Worm (Caenorhabditis elegans) whole organism, L3 larva: Measurements from ENCODE around the gene C37H5.13.

ENCODE experiments used
- R02D3.7 ChIP-seq: fragments of 150-350 bp; optimal IDR thresholded peaks from 2 replicates; lab custom pipeline; 2014; ENCODE audit warnings: missing biosample characterization, missing genetic modification characterization
- ZK546.5 ChIP-seq: sonication (generic microtip); optimal IDR thresholded peaks from 2 replicates; lab custom pipeline; 2017; ENCODE audit warnings: missing biosample characterization, missing genetic modification characterization
- aly-2 ChIP-seq: fragments of 150-350 bp; optimal IDR thresholded peaks from 2 replicates; lab custom pipeline; 2014; ENCODE audit warnings: missing biosample characterization, missing genetic modification characterization
- ceh-16 ChIP-seq: sonication (generic microtip); optimal IDR thresholded peaks from 2 replicates; lab custom pipeline; 2017; ENCODE audit warnings: missing biosample characterization, missing genetic modification characterization
- ceh-28 ChIP-seq: fragments of 150-350 bp; optimal IDR thresholded peaks from 2 replicates; lab custom pipeline; 2014; ENCODE audit warnings: missing biosample characterization, missing genetic modification reagents, missing genetic modification characterization
- ceh-9 ChIP-seq: sonication (generic microtip); optimal IDR thresholded peaks from 2 replicates; lab custom pipeline; 2018; ENCODE audit warnings: missing biosample characterization, missing genetic modification characterization
- egl-5 ChIP-seq: fragments of 150-350 bp; optimal IDR thresholded peaks from 2 replicates; lab custom pipeline; 2017; ENCODE audit warnings: missing biosample characterization, missing genetic modification reagents, missing genetic modification characterization, inconsistent platforms
- elt-1 ChIP-seq: fragments of 150-350 bp; optimal IDR thresholded peaks from 2 replicates; lab custom pipeline; 2014; ENCODE audit warnings: missing biosample characterization, missing genetic modification characterization
- elt-2 ChIP-seq: sonication (generic microtip); optimal IDR thresholded peaks from 2 replicates; lab custom pipeline; 2016; ENCODE audit warnings: missing genetic modification reagents, mild to moderate bottlenecking, missing genetic modification characterization, missing compliant biosample characterization
- elt-3 ChIP-seq, 3 experiments: fragments of 150-350 bp in 1 of 3; sonication (generic microtip) in 2 of 3; optimal IDR thresholded peaks; 2 replicates in 2 of 3; 4 replicates in 1 of 3; lab custom pipeline; 2014 to 2017; ENCODE audit warnings: missing biosample characterization in 3 of 3, missing genetic modification characterization in 3 of 3
- fkh-10 ChIP-seq: sonication (generic microtip); optimal IDR thresholded peaks from 2 replicates; lab custom pipeline; 2017; ENCODE audit warnings: missing biosample characterization, missing genetic modification reagents, missing genetic modification characterization
- fkh-2 ChIP-seq: fragments of 150-350 bp; optimal IDR thresholded peaks from 2 replicates; lab custom pipeline; 2014; ENCODE audit warnings: missing biosample characterization, missing genetic modification reagents, missing genetic modification characterization
- hmg-11 ChIP-seq: sonication (generic microtip); optimal IDR thresholded peaks from 2 replicates; lab custom pipeline; 2016; ENCODE audit warnings: missing genetic modification characterization, missing compliant biosample characterization
- jun-1 ChIP-seq: fragments of 150-350 bp; optimal IDR thresholded peaks from 2 replicates; lab custom pipeline; 2014; ENCODE audit warnings: missing biosample characterization, missing genetic modification reagents, missing genetic modification characterization
- lin-15B ChIP-seq: fragments of 150-350 bp; optimal IDR thresholded peaks from 2 replicates; lab custom pipeline; 2014; ENCODE audit warnings: missing biosample characterization, missing genetic modification characterization
- lsy-12 ChIP-seq: sonication (generic microtip); optimal IDR thresholded peaks from 2 replicates; lab custom pipeline; 2016; ENCODE audit warnings: mild to moderate bottlenecking, missing genetic modification characterization, missing compliant biosample characterization
- mdl-1 ChIP-seq: fragments of 150-350 bp; optimal IDR thresholded peaks from 2 replicates; lab custom pipeline; 2014; ENCODE audit warnings: missing biosample characterization, missing genetic modification characterization
- mml-1 ChIP-seq: fragments of 150-350 bp; sonication (generic microtip); optimal IDR thresholded peaks from 3 replicates; lab custom pipeline; 2014; ENCODE audit warnings: missing biosample characterization, missing genetic modification characterization
- nhr-11 ChIP-seq: fragments of 150-350 bp; optimal IDR thresholded peaks from 2 replicates; lab custom pipeline; 2014; ENCODE audit warnings: missing biosample characterization, missing genetic modification characterization
- nhr-12 ChIP-seq: fragments of 150-350 bp; optimal IDR thresholded peaks from 2 replicates; lab custom pipeline; 2014; ENCODE audit warnings: missing biosample characterization, missing genetic modification characterization
- nhr-28 ChIP-seq: fragments of 150-350 bp; optimal IDR thresholded peaks from 2 replicates; lab custom pipeline; 2014; ENCODE audit warnings: missing biosample characterization, missing genetic modification characterization
- nhr-43 ChIP-seq: sonication (generic microtip); optimal IDR thresholded peaks from 2 replicates; lab custom pipeline; 2016; ENCODE audit warnings: mild to moderate bottlenecking, missing genetic modification characterization, missing compliant biosample characterization; ENCODE audit not compliant: poor library complexity, severe bottlenecking
- nhr-67 ChIP-seq: fragments of 150-350 bp; optimal IDR thresholded peaks from 2 replicates; lab custom pipeline; 2014; ENCODE audit warnings: missing biosample characterization, missing genetic modification characterization
- nhr-76 ChIP-seq: fragments of 150-350 bp; sonication (generic microtip); optimal IDR thresholded peaks from 5 replicates; lab custom pipeline; 2014; ENCODE audit warnings: missing biosample characterization, missing genetic modification characterization
- nhr-77 ChIP-seq: fragments of 150-350 bp; optimal IDR thresholded peaks from 2 replicates; lab custom pipeline; 2014; ENCODE audit warnings: missing biosample characterization, missing genetic modification characterization
- pha-4 ChIP-seq: fragments of 150-350 bp; optimal IDR thresholded peaks from 2 replicates; lab custom pipeline; 2014; ENCODE audit warnings: missing biosample characterization, missing genetic modification reagents, missing genetic modification characterization
- pqm-1 ChIP-seq: fragments of 150-350 bp; optimal IDR thresholded peaks from 2 replicates; lab custom pipeline; 2017; ENCODE audit warnings: missing biosample characterization, missing genetic modification characterization, inconsistent platforms
- sea-2 ChIP-seq: fragments of 150-350 bp; sonication (generic microtip); optimal IDR thresholded peaks from 4 replicates; lab custom pipeline; 2014; ENCODE audit warnings: missing biosample characterization, missing genetic modification reagents, missing genetic modification characterization
- skn-1 ChIP-seq: fragments of 150-350 bp; optimal IDR thresholded peaks from 2 replicates; lab custom pipeline; 2014; ENCODE audit warnings: missing biosample characterization, missing genetic modification characterization
- snpc-4 ChIP-seq: fragments of 150-350 bp; optimal IDR thresholded peaks from 2 replicates; lab custom pipeline; 2014; ENCODE audit warnings: missing biosample characterization, missing genetic modification characterization
- unc-39 ChIP-seq: sonication (generic microtip); optimal IDR thresholded peaks from 4 replicates; lab custom pipeline; 2017; ENCODE audit warnings: missing biosample characterization, missing genetic modification characterization
- unc-62 ChIP-seq: fragments of 150-350 bp; sonication (generic microtip); optimal IDR thresholded peaks from 4 replicates; lab custom pipeline; 2014; ENCODE audit warnings: missing biosample characterization, missing genetic modification reagents, missing genetic modification characterization
- zag-1 ChIP-seq: fragments of 150-350 bp; optimal IDR thresholded peaks from 2 replicates; lab custom pipeline; 2014; ENCODE audit warnings: missing biosample characterization, missing genetic modification characterization
- ztf-11 ChIP-seq: fragments of 150-350 bp; optimal IDR thresholded peaks from 2 replicates; lab custom pipeline; 2014; ENCODE audit warnings: missing biosample characterization, missing genetic modification characterization
- ztf-4 ChIP-seq: fragments of 150-350 bp; optimal IDR thresholded peaks from 2 replicates; lab custom pipeline; 2014; ENCODE audit warnings: missing biosample characterization, missing genetic modification characterization

C37H5.13 gene

DNA sequence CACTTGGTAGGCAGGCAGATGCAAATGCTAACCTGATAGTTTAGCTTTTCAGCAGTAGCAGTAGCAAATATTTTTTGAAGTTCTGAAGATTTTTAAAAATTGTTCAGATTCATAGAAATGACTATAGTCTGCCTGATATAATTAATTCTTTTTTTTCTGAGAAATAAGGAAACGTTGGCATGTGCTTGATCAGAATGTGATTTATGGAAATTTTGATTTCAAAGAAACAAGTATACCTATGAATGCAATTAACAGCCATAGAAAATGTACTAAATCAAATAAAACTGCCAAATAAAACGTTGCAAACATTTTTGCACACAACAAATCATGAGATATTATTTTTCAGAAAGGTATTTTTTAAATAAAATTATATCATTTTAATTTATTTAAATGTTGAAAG is 7.9 kb upstream of the C37H5.13 start:
- TF ChIP-seq ceh-9 (tag; lab: Kevin White, UChicago) (no peak), elt-1 (no peak), ZK546.5 (tag; lab: Kevin White, UChicago) (no peak), lin-15B (tag; lab: Kevin White, UChicago) (no peak), sea-2 (GFP tag; lab: Kevin White, UChicago) (no peak), ceh-28 (tag; lab: Kevin White, UChicago) (no peak), nhr-11 (tag; lab: Kevin White, UChicago) (peak; percentile 56), nhr-67 (tag; lab: Kevin White, UChicago) (no peak)

DNA sequence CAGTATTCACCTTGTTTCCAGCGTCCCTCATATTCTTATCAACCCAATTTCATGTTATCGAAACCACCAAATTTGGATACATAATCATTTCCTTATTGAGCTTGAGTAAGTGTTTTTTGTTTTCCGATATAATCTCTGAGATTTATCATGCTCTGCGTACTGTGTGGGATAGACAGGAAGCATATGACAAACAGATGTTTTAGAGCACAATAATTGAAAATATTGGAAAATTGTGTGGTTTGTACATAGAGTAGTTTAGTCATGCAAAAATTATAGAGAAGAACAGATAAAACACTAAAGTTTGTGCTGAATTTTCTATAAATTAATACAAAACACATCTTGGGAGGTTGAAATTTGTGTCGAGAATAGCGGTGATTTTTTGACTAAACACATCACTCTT is 5.9 kb upstream of the C37H5.13 start:
- TF ChIP-seq unc-39 (tag; lab: Kevin White, UChicago): no peak
- no peak for TF ChIP-seq ztf-11
- TF ChIP-seq fkh-10 (GFP tag; lab: Kevin White, UChicago): no peak
- TF ChIP-seq unc-62 (GFP tag; lab: Kevin White, UChicago): no peak
- TF ChIP-seq nhr-77: no peak
- no peak for TF ChIP-seq nhr-12
- TF ChIP-seq, all 47 proteins: peak for 0

DNA sequence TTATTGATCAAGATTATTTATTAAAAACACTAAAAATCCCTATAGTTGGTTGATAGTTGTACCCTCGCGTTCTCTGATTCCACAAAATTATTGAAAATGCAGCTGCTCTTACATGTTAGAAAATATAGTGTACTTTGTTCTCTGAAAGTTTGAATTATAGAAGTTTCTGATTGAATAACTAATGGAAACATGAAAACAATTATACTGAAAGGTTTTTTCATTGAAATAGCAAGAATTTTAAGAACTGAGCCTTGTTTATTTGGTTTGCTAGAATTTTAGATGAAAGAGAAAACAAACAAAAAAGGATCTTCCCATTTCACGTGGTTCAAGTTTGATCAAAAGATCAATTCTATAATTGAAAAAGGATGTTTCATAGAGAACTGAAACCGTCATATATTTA is 4.8 kb upstream of the C37H5.13 start:
- no peak for TF ChIP-seq sea-2 (GFP tag; lab: Kevin White, UChicago)
- no peak for TF ChIP-seq R02D3.7
- TF ChIP-seq elt-2: no peak
- no peak for TF ChIP-seq pha-4 (tag; lab: Kevin White, UChicago)
- TF ChIP-seq lin-15B (tag; lab: Kevin White, UChicago): no peak
- no peak for TF ChIP-seq pqm-1 (tag; lab: Kevin White, UChicago)
- no peak for TF ChIP-seq snpc-4 (tag; lab: Kevin White, UChicago)
- TF ChIP-seq nhr-43 (tag; lab: Kevin White, UChicago): no peak
- no peak for TF ChIP-seq aly-2 (tag; lab: Kevin White, UChicago)
- no peak for TF ChIP-seq ceh-28 (tag; lab: Kevin White, UChicago)
- TF ChIP-seq skn-1 (tag; lab: Kevin White, UChicago): no peak
- TF ChIP-seq ceh-16 (tag; lab: Kevin White, UChicago): no peak
- no peak for TF ChIP-seq fkh-10 (GFP tag; lab: Kevin White, UChicago)
- TF ChIP-seq nhr-28: no peak
- no peak for TF ChIP-seq nhr-77
- no peak for TF ChIP-seq ztf-4 (tag; lab: Kevin White, UChicago)
- no peak for TF ChIP-seq zag-1
- TF ChIP-seq mml-1: no peak
- TF ChIP-seq nhr-11 (tag; lab: Kevin White, UChicago): no peak
- no peak for TF ChIP-seq nhr-76 (tag; lab: Kevin White, UChicago)

DNA sequence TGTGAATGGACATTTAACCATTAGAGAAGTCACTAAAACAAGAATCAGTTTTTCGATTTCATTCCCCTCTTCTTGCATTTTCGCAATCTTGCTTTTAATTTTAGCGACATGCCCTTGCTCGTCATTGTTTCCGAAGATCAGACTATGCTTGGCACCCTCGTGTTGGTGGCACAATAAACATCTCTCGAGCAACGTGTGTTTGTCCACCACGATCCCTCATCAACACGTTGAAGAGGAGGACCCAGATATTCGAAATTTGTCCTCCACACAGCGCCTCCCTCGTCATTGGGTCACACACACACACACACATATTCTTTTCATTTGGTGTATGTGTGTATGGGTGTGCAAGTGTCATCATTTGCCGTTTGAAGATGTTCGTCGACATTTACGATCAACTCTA is 2.6 kb upstream of the C37H5.13 start, which contains the start of gene srd-32:
TSS of gene srd-32 (plus strand) at position 301 of the 400 bp plus-strand sequence.
- TF ChIP-seq pqm-1 (tag; lab: Kevin White, UChicago) (no peak), jun-1 (tag; lab: Kevin White, UChicago) (no peak), pha-4 (tag; lab: Kevin White, UChicago) (no peak), mdl-1 (tag; lab: Kevin White, UChicago) (no peak), ceh-28 (tag; lab: Kevin White, UChicago) (no peak), lsy-12 (tag; lab: Kevin White, UChicago) (no peak), nhr-67 (tag; lab: Kevin White, UChicago) (no peak), sea-2 (GFP tag; lab: Kevin White, UChicago) (no peak), elt-2 (no peak), hmg-11 (no peak), ceh-9 (tag; lab: Kevin White, UChicago) (no peak), elt-3 (tag; optimal IDR thresholded peaks at IDR 0.05; lab: Kevin White, UChicago) (no peak), elt-1 (no peak), aly-2 (tag; lab: Kevin White, UChicago) (no peak), fkh-2 (tag; lab: Kevin White, UChicago) (no peak), mml-1 (no peak), zag-1 (no peak), lin-15B (tag; lab: Kevin White, UChicago) (no peak), snpc-4 (tag; lab: Kevin White, UChicago) (no peak)

DNA sequence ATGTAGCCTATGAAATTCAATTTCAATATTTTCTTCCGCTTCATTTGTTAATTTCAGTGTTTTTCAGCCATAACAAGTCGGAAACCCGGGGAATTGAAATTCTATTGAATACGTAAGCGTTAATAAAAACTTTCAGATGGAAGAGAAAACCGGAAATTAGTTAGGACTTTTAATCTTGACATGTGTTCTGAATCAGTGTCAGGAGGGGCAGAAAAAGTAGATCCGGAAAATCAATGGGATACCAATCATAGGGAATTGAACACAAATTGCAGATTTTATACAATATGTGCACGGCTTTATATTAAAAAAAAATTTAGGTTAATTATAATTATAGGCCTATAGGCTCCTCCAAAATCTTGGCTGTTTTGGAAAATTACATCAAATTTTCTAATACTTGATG is 1.6 kb upstream of the C37H5.13 start:
- no peak for TF ChIP-seq hmg-11
- no peak for TF ChIP-seq snpc-4 (tag; lab: Kevin White, UChicago)
- TF ChIP-seq egl-5 (tag; lab: Kevin White, UChicago): no peak
- no peak for TF ChIP-seq nhr-43 (tag; lab: Kevin White, UChicago)
